Worm (Caenorhabditis elegans): ENCODE data around the gene him-5.

DNA sequence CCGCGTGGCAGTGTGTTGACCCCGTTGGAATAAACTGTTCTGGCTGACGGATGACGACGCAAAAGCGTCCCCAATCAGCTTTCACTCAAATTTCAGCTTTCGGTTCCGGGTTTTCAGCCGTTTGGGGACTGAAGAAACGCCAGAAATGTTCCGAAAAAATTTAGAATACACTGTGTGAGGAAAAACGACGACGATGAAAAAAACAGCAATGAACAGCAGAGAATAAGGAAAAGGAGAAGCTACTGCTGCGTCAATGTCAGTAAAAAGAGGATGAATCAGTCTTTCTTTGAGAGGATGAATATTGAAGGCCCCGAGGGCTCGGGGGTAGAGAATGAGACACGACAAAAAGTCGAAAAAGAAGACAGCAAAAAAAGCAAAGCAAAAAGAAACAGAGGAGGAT lies 38.6 kb downstream of the him-5 start:
- TF ChIP-seq ceh-14 (tag; optimal IDR thresholded peaks at IDR 0.05): no peak
- no peak for TF ChIP-seq tbx-7 (tag; optimal IDR thresholded peaks at IDR 0.05)
- TF ChIP-seq hlh-8 (tag; optimal IDR thresholded peaks at IDR 0.05): no peak
- no peak for TF ChIP-seq dmd-4 (tag; optimal IDR thresholded peaks at IDR 0.05; ENCODE audit: borderline replicate concordance)
- TF ChIP-seq odd-2 (tag; optimal IDR thresholded peaks at IDR 0.05): no peak
- no peak for TF ChIP-seq fkh-10 (GFP tag; optimal IDR thresholded peaks at IDR 0.05)
